Fruit fly (Drosophila melanogaster) whole organism, pupa: ENCODE measurements around the gene CG31789.
A peak's percentile ranks its signal among the peaks of the same experiment; 100 is the strongest.

Experiments
- CG10348 ChIP-seq: fragments of 200-800 bp; sonication (Bioruptor generic); IDR thresholded peaks from 2 replicates; pipeline ENCODE4 v1.3.6; 2022; ENCODE audit warnings: missing biosample characterization, missing genetic modification characterization
- CG12605 ChIP-seq: fragments of 200-800 bp; sonication (Bioruptor generic); IDR thresholded peaks from 2 replicates; pipeline ENCODE4 v1.3.6; 2022; ENCODE audit warnings: missing biosample characterization, missing genetic modification characterization
- CG13204 ChIP-seq: fragments of 200-800 bp; sonication (Bioruptor generic); optimal IDR thresholded peaks from 2 replicates; lab custom pipeline; 2018; ENCODE audit warnings: missing biosample characterization, mild to moderate bottlenecking, missing genetic modification characterization, moderate library complexity
- CG14655 ChIP-seq: fragments of 200-800 bp; sonication (Bioruptor generic); optimal IDR thresholded peaks from 3 replicates; lab custom pipeline; 2017; ENCODE audit warnings: mild to moderate bottlenecking, missing biosample characterization, missing genetic modification reagents, missing genetic modification characterization
- CG15710 ChIP-seq: fragments of 200-800 bp; sonication (Bioruptor generic); optimal IDR thresholded peaks from 2 replicates; lab custom pipeline; 2018; ENCODE audit warnings: missing biosample characterization, mild to moderate bottlenecking, missing genetic modification characterization, moderate library complexity
- CG17806 ChIP-seq: fragments of 200-800 bp; sonication (Bioruptor generic); optimal IDR thresholded peaks from 2 replicates; lab custom pipeline; 2018; ENCODE audit warnings: missing biosample characterization, mild to moderate bottlenecking, missing genetic modification characterization, moderate library complexity
- CG32121 ChIP-seq: fragments of 200-800 bp; sonication (Bioruptor generic); IDR thresholded peaks from 2 replicates; pipeline ENCODE4 v1.3.6; 2022; ENCODE audit warnings: missing biosample characterization, missing genetic modification characterization
- CG34367 ChIP-seq: fragments of 200-800 bp; sonication (Bioruptor generic); optimal IDR thresholded peaks from 2 replicates; lab custom pipeline; 2018; ENCODE audit warnings: missing biosample characterization, mild to moderate bottlenecking, missing genetic modification characterization
- CG4496 ChIP-seq: fragments of 200-800 bp; sonication (Bioruptor generic); IDR thresholded peaks from 3 replicates; pipeline ENCODE4 v1.3.6; 2022; ENCODE audit warnings: missing biosample characterization, missing genetic modification characterization
- CG8159 ChIP-seq: fragments of 200-800 bp; sonication (Bioruptor generic); optimal IDR thresholded peaks from 3 replicates; lab custom pipeline; 2018; ENCODE audit warnings: missing biosample characterization, mild to moderate bottlenecking, missing genetic modification characterization, moderate library complexity
- CG8301 ChIP-seq: fragments of 200-800 bp; sonication (Bioruptor generic); optimal IDR thresholded peaks from 2 replicates; lab custom pipeline; 2018; ENCODE audit warnings: missing biosample characterization, mild to moderate bottlenecking, missing genetic modification characterization
- CG9948 ChIP-seq: fragments of 200-800 bp; sonication (Bioruptor generic); optimal IDR thresholded peaks from 2 replicates; lab custom pipeline; 2018; ENCODE audit warnings: missing biosample characterization, mild to moderate bottlenecking, missing genetic modification characterization, moderate library complexity
- D1 ChIP-seq: fragments of 200-800 bp; sonication (Bioruptor generic); optimal IDR thresholded peaks from 2 replicates; lab custom pipeline; 2018; ENCODE audit warnings: missing biosample characterization, mild to moderate bottlenecking, missing genetic modification characterization, moderate library complexity
- EcR ChIP-seq: fragments of 200-800 bp; sonication (Bioruptor generic); optimal IDR thresholded peaks from 3 replicates; lab custom pipeline; 2019; ENCODE audit warnings: missing biosample characterization, missing genetic modification characterization, mild to moderate bottlenecking, moderate library complexity, missing genetic modification reagents
- Ets98B ChIP-seq: fragments of 200-800 bp; sonication (Bioruptor generic); IDR thresholded peaks from 2 replicates; pipeline ENCODE4 v1.3.6; 2022; ENCODE audit warnings: missing biosample characterization, missing genetic modification characterization
- Pif1A ChIP-seq: fragments of 200-800 bp; sonication (Bioruptor generic); optimal IDR thresholded peaks from 3 replicates; lab custom pipeline; 2016; ENCODE audit warnings: missing biosample characterization, missing genetic modification characterization
- Pif1B ChIP-seq: fragments of 200-800 bp; sonication (Bioruptor generic); optimal IDR thresholded peaks from 3 replicates; lab custom pipeline; 2016; ENCODE audit warnings: missing biosample characterization, missing genetic modification characterization
- Snoo ChIP-seq: fragments of 200-800 bp; sonication (Bioruptor generic); optimal IDR thresholded peaks from 3 replicates; lab custom pipeline; 2017; ENCODE audit warnings: missing biosample characterization, mild to moderate bottlenecking, missing genetic modification characterization, inconsistent platforms
- fd96Ca ChIP-seq: fragments of 200-800 bp; sonication (Bioruptor generic); IDR thresholded peaks from 3 replicates; pipeline ENCODE4 v1.3.6; 2022; ENCODE audit warnings: missing biosample characterization, missing genetic modification characterization
- gl ChIP-seq: fragments of 200-800 bp; sonication (Bioruptor generic); optimal IDR thresholded peaks from 2 replicates; lab custom pipeline; 2018; ENCODE audit warnings: missing biosample characterization, mild to moderate bottlenecking, missing genetic modification characterization
- rn ChIP-seq: fragments of 200-800 bp; sonication (Bioruptor generic); IDR thresholded peaks from 2 replicates; pipeline ENCODE4 v1.3.6; 2022; ENCODE audit warnings: missing biosample characterization, missing genetic modification characterization

Gene CG31789

dm6 chr2L:18625470-18625869, 19.7 kb downstream of the CG31789 start:
- TF ChIP-seq EcR (GFP tag; lab: Kevin White, UChicago) (no peak), CG15710 (tag; lab: Kevin White, UChicago) (no peak), CG8301 (no peak), CG13204 (GFP tag; lab: Kevin White, UChicago) (no peak)
- TF ChIP-seq, all 21 proteins: peak for 0

dm6 chr2L:18626987-18627386, 21.3 kb downstream of the CG31789 start:
- TF ChIP-seq CG17806 (tag; lab: Kevin White, UChicago) (no peak), Snoo (tag; lab: Kevin White, UChicago) (peak; percentile 8)

dm6 chr2L:18628104-18628503, 22.4 kb downstream of the CG31789 start:
- TF ChIP-seq CG9948 (tag; lab: Kevin White, UChicago) (peak; percentile 56), CG8159 (peak; percentile 57), CG15710 (tag; lab: Kevin White, UChicago) (peak; percentile 47), CG17806 (tag; lab: Kevin White, UChicago) (peak; percentile 50), Snoo (tag; lab: Kevin White, UChicago) (peak; percentile 58), CG13204 (GFP tag; lab: Kevin White, UChicago) (peak; percentile 37), Pif1B (GFP tag; lab: Kevin White, UChicago) (peak; percentile 34), CG14655 (GFP tag; lab: Kevin White, UChicago) (peak; percentile 84), CG10348 (no peak), gl (tag; lab: Kevin White, UChicago) (no peak), rn (GFP tag; lab: Robert Waterston, UW) (peak; percentile 66), Pif1A (GFP tag; lab: Kevin White, UChicago) (peak; percentile 64), CG8301 (peak; percentile 82), CG32121 (GFP tag; lab: Robert Waterston, UW) (peak; percentile 69), CG4496 (GFP tag; lab: Robert Waterston, UW) (peak; percentile 75; the same call in 2 of the 3 replicates), Ets98B (GFP tag; lab: Robert Waterston, UW) (peak; percentile 76), CG34367 (no peak), EcR (GFP tag; lab: Kevin White, UChicago) (no peak), CG12605 (peak; percentile 29; the same call in 1 of the 2 replicates), D1 (tag; lab: Kevin White, UChicago) (peak; percentile 38), fd96Ca (GFP tag; lab: Robert Waterston, UW) (no peak)

- TF ChIP-seq CG13204 (GFP tag; lab: Kevin White, UChicago) (peak; percentile 24), CG12605 (no peak), CG14655 (GFP tag; lab: Kevin White, UChicago) (no peak), D1 (tag; lab: Kevin White, UChicago) (no peak), EcR (GFP tag; lab: Kevin White, UChicago) (peak; percentile 63)
These were observed 23.4 kb downstream of the CG31789 start for dm6 chr2L:18629144-18629543.

dm6 chr2L:18630611-18631221, 25.0 kb downstream of the CG31789 start:
- TF ChIP-seq Pif1A (GFP tag; lab: Kevin White, UChicago) (no peak), EcR (GFP tag; lab: Kevin White, UChicago) (peak; percentile 77)

dm6 chr2L:18632389-18632788, 26.7 kb downstream of the CG31789 start:
- no peak for TF ChIP-seq CG34367
- TF ChIP-seq fd96Ca (GFP tag; lab: Robert Waterston, UW): no peak
- TF ChIP-seq CG17806 (tag; lab: Kevin White, UChicago): no peak
- no peak for TF ChIP-seq CG13204 (GFP tag; lab: Kevin White, UChicago)
- TF ChIP-seq EcR (GFP tag; lab: Kevin White, UChicago): no peak
- no peak for TF ChIP-seq CG4496 (GFP tag; lab: Robert Waterston, UW)

- TF ChIP-seq fd96Ca (GFP tag; lab: Robert Waterston, UW) (no peak), CG10348 (no peak), CG8159 (no peak)
These were observed 33.2 kb downstream of the CG31789 start for dm6 chr2L:18638945-18639344.

dm6 chr2L:18641087-18641486, 35.4 kb downstream of the CG31789 start:
- TF ChIP-seq CG15710 (tag; lab: Kevin White, UChicago) (no peak), CG17806 (tag; lab: Kevin White, UChicago) (no peak), CG8301 (no peak), CG34367 (no peak), Ets98B (GFP tag; lab: Robert Waterston, UW) (no peak), CG10348 (no peak), CG32121 (GFP tag; lab: Robert Waterston, UW) (no peak), fd96Ca (GFP tag; lab: Robert Waterston, UW) (no peak), Pif1B (GFP tag; lab: Kevin White, UChicago) (no peak), Pif1A (GFP tag; lab: Kevin White, UChicago) (no peak), CG4496 (GFP tag; lab: Robert Waterston, UW) (no peak), CG12605 (no peak), rn (GFP tag; lab: Robert Waterston, UW) (no peak), D1 (tag; lab: Kevin White, UChicago) (no peak), EcR (GFP tag; lab: Kevin White, UChicago) (no peak), CG13204 (GFP tag; lab: Kevin White, UChicago) (no peak), CG9948 (tag; lab: Kevin White, UChicago) (no peak), gl (tag; lab: Kevin White, UChicago) (no peak)
